Worm (Caenorhabditis elegans) whole organism, L3 larva: ENCODE results near the gene F38A5.2.
A peak's percentile ranks its signal among the peaks of the same experiment; 100 is the strongest.

Source experiments
- R02D3.7 ChIP-seq: fragments of 150-350 bp; optimal IDR thresholded peaks from 2 replicates; lab custom pipeline; 2014; ENCODE audit warnings: missing biosample characterization, missing genetic modification characterization
- aly-2 ChIP-seq: fragments of 150-350 bp; optimal IDR thresholded peaks from 2 replicates; lab custom pipeline; 2014; ENCODE audit warnings: missing biosample characterization, missing genetic modification characterization
- ama-1 ChIP-seq: fragments of 150-350 bp; optimal IDR thresholded peaks from 2 replicates; lab custom pipeline; 2018
- ceh-16 ChIP-seq: sonication (generic microtip); optimal IDR thresholded peaks from 2 replicates; lab custom pipeline; 2017; ENCODE audit warnings: missing biosample characterization, missing genetic modification characterization
- ceh-28 ChIP-seq: fragments of 150-350 bp; optimal IDR thresholded peaks from 2 replicates; lab custom pipeline; 2014; ENCODE audit warnings: missing biosample characterization, missing genetic modification reagents, missing genetic modification characterization
- daf-12 ChIP-seq: fragments of 150-350 bp; optimal IDR thresholded peaks from 2 replicates; lab custom pipeline; 2014; ENCODE audit warnings: missing biosample characterization, missing genetic modification reagents, missing genetic modification characterization
- egl-27 ChIP-seq: sonication (generic microtip); optimal IDR thresholded peaks from 4 replicates; lab custom pipeline; 2017; ENCODE audit warnings: missing biosample characterization, missing genetic modification reagents, missing genetic modification characterization
- elt-1 ChIP-seq: fragments of 150-350 bp; optimal IDR thresholded peaks from 2 replicates; lab custom pipeline; 2014; ENCODE audit warnings: missing biosample characterization, missing genetic modification characterization
- elt-2 ChIP-seq: sonication (generic microtip); optimal IDR thresholded peaks from 2 replicates; lab custom pipeline; 2016; ENCODE audit warnings: missing genetic modification reagents, mild to moderate bottlenecking, missing genetic modification characterization, missing compliant biosample characterization
- elt-3 ChIP-seq, 3 experiments: fragments of 150-350 bp in 1 of 3; sonication (generic microtip) in 2 of 3; optimal IDR thresholded peaks; 2 replicates in 2 of 3; 4 replicates in 1 of 3; lab custom pipeline; 2014 to 2017; ENCODE audit warnings: missing biosample characterization in 3 of 3, missing genetic modification characterization in 3 of 3
- fkh-2 ChIP-seq: fragments of 150-350 bp; optimal IDR thresholded peaks from 2 replicates; lab custom pipeline; 2014; ENCODE audit warnings: missing biosample characterization, missing genetic modification reagents, missing genetic modification characterization
- hmg-11 ChIP-seq: sonication (generic microtip); optimal IDR thresholded peaks from 2 replicates; lab custom pipeline; 2016; ENCODE audit warnings: missing genetic modification characterization, missing compliant biosample characterization
- jun-1 ChIP-seq: fragments of 150-350 bp; optimal IDR thresholded peaks from 2 replicates; lab custom pipeline; 2014; ENCODE audit warnings: missing biosample characterization, missing genetic modification reagents, missing genetic modification characterization
- lin-15B ChIP-seq: fragments of 150-350 bp; optimal IDR thresholded peaks from 2 replicates; lab custom pipeline; 2014; ENCODE audit warnings: missing biosample characterization, missing genetic modification characterization
- lin-39 ChIP-seq: fragments of 150-350 bp; optimal IDR thresholded peaks from 2 replicates; lab custom pipeline; 2018; ENCODE audit warnings: missing biosample characterization, missing genetic modification reagents, missing genetic modification characterization
- lsy-12 ChIP-seq: sonication (generic microtip); optimal IDR thresholded peaks from 2 replicates; lab custom pipeline; 2016; ENCODE audit warnings: mild to moderate bottlenecking, missing genetic modification characterization, missing compliant biosample characterization
- mml-1 ChIP-seq: fragments of 150-350 bp; sonication (generic microtip); optimal IDR thresholded peaks from 3 replicates; lab custom pipeline; 2014; ENCODE audit warnings: missing biosample characterization, missing genetic modification characterization
- nfya-1 ChIP-seq: sonication (generic microtip); optimal IDR thresholded peaks from 2 replicates; lab custom pipeline; 2017; ENCODE audit warnings: missing genetic modification characterization, mild to moderate bottlenecking, missing compliant biosample characterization, antibody characterized with exemption, moderate library complexity; ENCODE audit not compliant: insufficient read depth
- nhr-11 ChIP-seq: fragments of 150-350 bp; optimal IDR thresholded peaks from 2 replicates; lab custom pipeline; 2014; ENCODE audit warnings: missing biosample characterization, missing genetic modification characterization
- nhr-12 ChIP-seq: fragments of 150-350 bp; optimal IDR thresholded peaks from 2 replicates; lab custom pipeline; 2014; ENCODE audit warnings: missing biosample characterization, missing genetic modification characterization
- nhr-23 ChIP-seq: fragments of 150-350 bp; optimal IDR thresholded peaks from 2 replicates; lab custom pipeline; 2014; ENCODE audit warnings: missing biosample characterization, missing genetic modification reagents, missing genetic modification characterization
- nhr-237 ChIP-seq: fragments of 150-350 bp; optimal IDR thresholded peaks from 2 replicates; lab custom pipeline; 2014; ENCODE audit warnings: missing biosample characterization, missing genetic modification characterization
- nhr-25 ChIP-seq: sonication (generic microtip); optimal IDR thresholded peaks from 2 replicates; lab custom pipeline; 2017; ENCODE audit warnings: missing biosample characterization, missing genetic modification characterization
- nhr-28 ChIP-seq: fragments of 150-350 bp; optimal IDR thresholded peaks from 2 replicates; lab custom pipeline; 2014; ENCODE audit warnings: missing biosample characterization, missing genetic modification characterization
- nhr-43 ChIP-seq: sonication (generic microtip); optimal IDR thresholded peaks from 2 replicates; lab custom pipeline; 2016; ENCODE audit warnings: mild to moderate bottlenecking, missing genetic modification characterization, missing compliant biosample characterization; ENCODE audit not compliant: poor library complexity, severe bottlenecking
- nhr-67 ChIP-seq: fragments of 150-350 bp; optimal IDR thresholded peaks from 2 replicates; lab custom pipeline; 2014; ENCODE audit warnings: missing biosample characterization, missing genetic modification characterization
- nhr-76 ChIP-seq: fragments of 150-350 bp; sonication (generic microtip); optimal IDR thresholded peaks from 5 replicates; lab custom pipeline; 2014; ENCODE audit warnings: missing biosample characterization, missing genetic modification characterization
- nhr-77 ChIP-seq: fragments of 150-350 bp; optimal IDR thresholded peaks from 2 replicates; lab custom pipeline; 2014; ENCODE audit warnings: missing biosample characterization, missing genetic modification characterization
- pha-4 ChIP-seq: fragments of 150-350 bp; optimal IDR thresholded peaks from 2 replicates; lab custom pipeline; 2014; ENCODE audit warnings: missing biosample characterization, missing genetic modification reagents, missing genetic modification characterization
- sea-2 ChIP-seq: fragments of 150-350 bp; sonication (generic microtip); optimal IDR thresholded peaks from 4 replicates; lab custom pipeline; 2014; ENCODE audit warnings: missing biosample characterization, missing genetic modification reagents, missing genetic modification characterization
- skn-1 ChIP-seq: fragments of 150-350 bp; optimal IDR thresholded peaks from 2 replicates; lab custom pipeline; 2014; ENCODE audit warnings: missing biosample characterization, missing genetic modification characterization
- snpc-4 ChIP-seq: fragments of 150-350 bp; optimal IDR thresholded peaks from 2 replicates; lab custom pipeline; 2014; ENCODE audit warnings: missing biosample characterization, missing genetic modification characterization
- unc-62 ChIP-seq: fragments of 150-350 bp; sonication (generic microtip); optimal IDR thresholded peaks from 4 replicates; lab custom pipeline; 2014; ENCODE audit warnings: missing biosample characterization, missing genetic modification reagents, missing genetic modification characterization
- zag-1 ChIP-seq: fragments of 150-350 bp; optimal IDR thresholded peaks from 2 replicates; lab custom pipeline; 2014; ENCODE audit warnings: missing biosample characterization, missing genetic modification characterization
- ztf-11 ChIP-seq: fragments of 150-350 bp; optimal IDR thresholded peaks from 2 replicates; lab custom pipeline; 2014; ENCODE audit warnings: missing biosample characterization, missing genetic modification characterization
- ztf-4 ChIP-seq: fragments of 150-350 bp; optimal IDR thresholded peaks from 2 replicates; lab custom pipeline; 2014; ENCODE audit warnings: missing biosample characterization, missing genetic modification characterization

Gene F38A5.2

ce11 chrIV:6552036-6552435 lies 33.2 kb downstream of the F38A5.2 start:
- TF ChIP-seq ztf-11 (tag; lab: Kevin White, UChicago) (no peak), nhr-12 (tag; lab: Kevin White, UChicago) (no peak), lin-39 (tag; lab: Kevin White, UChicago) (no peak), nhr-237 (no peak), elt-2 (tag; lab: Kevin White, UChicago) (peak; percentile 23), hmg-11 (no peak), egl-27 (no peak), ceh-16 (no peak), ama-1 (no peak), fkh-2 (no peak), elt-1 (tag; lab: Kevin White, UChicago) (no peak), zag-1 (no peak), pha-4 (no peak), daf-12 (no peak), elt-3 (tag; optimal IDR thresholded peaks at IDR 0.05; lab: Kevin White, UChicago) (no peak), nhr-28 (tag; lab: Kevin White, UChicago) (no peak), nhr-43 (tag; lab: Kevin White, UChicago) (peak; percentile 27)

- TF ChIP-seq snpc-4 (tag; lab: Kevin White, UChicago) (peak; percentile 55), nhr-67 (no peak), pha-4 (peak; percentile 85), skn-1 (tag; lab: Kevin White, UChicago) (peak; percentile 58), nhr-76 (no peak), nhr-11 (tag; lab: Kevin White, UChicago) (no peak), lin-39 (tag; lab: Kevin White, UChicago) (peak; percentile 32), lin-15B (tag; lab: Kevin White, UChicago) (peak; percentile 63), ceh-28 (tag; lab: Kevin White, UChicago) (peak; percentile 18), hmg-11 (peak; percentile 15), nhr-43 (tag; lab: Kevin White, UChicago) (peak; percentile 17), R02D3.7 (tag; lab: Kevin White, UChicago) (peak; percentile 49), nfya-1 (tag; lab: Kevin White, UChicago) (peak; percentile 84), nhr-25 (tag; lab: Kevin White, UChicago) (peak; percentile 12), nhr-23 (tag; lab: Kevin White, UChicago) (peak; percentile 71)
These were observed 36.6 kb downstream of the F38A5.2 start, which contains the start of gene fan-1 for ce11 chrIV:6548609-6549008. Gene fan-1, plus strand, starts transcription at chrIV:6548686.

- TF ChIP-seq unc-62 (GFP tag; lab: Kevin White, UChicago) (no peak), zag-1 (no peak), ztf-4 (tag; lab: Kevin White, UChicago) (no peak), skn-1 (tag; lab: Kevin White, UChicago) (no peak), mml-1 (tag; lab: Kevin White, UChicago) (no peak), aly-2 (tag; lab: Kevin White, UChicago) (no peak), egl-27 (no peak), lin-15B (tag; lab: Kevin White, UChicago) (no peak), lin-39 (tag; lab: Kevin White, UChicago) (no peak), lsy-12 (tag; lab: Kevin White, UChicago) (no peak), nhr-77 (tag; lab: Kevin White, UChicago) (no peak), elt-1 (tag; lab: Kevin White, UChicago) (no peak), snpc-4 (tag; lab: Kevin White, UChicago) (no peak), nhr-237 (no peak)
These were observed 37.8 kb downstream of the F38A5.2 start for ce11 chrIV:6547397-6547796.

- TF ChIP-seq jun-1 (tag; lab: Kevin White, UChicago) (no peak), pha-4 (no peak), nhr-67 (no peak), sea-2 (GFP tag; lab: Kevin White, UChicago) (no peak), unc-62 (GFP tag; lab: Kevin White, UChicago) (no peak), ama-1 (no peak), nhr-237 (no peak), elt-3 (tag; optimal IDR thresholded peaks at IDR 0.05; lab: Kevin White, UChicago) (no peak)
These were observed 42.2 kb downstream of the F38A5.2 start for ce11 chrIV:6542962-6543361.
